Worm (Caenorhabditis elegans): ENCODE data around the gene R08E5.4.

R08E5.4 gene

DNA sequence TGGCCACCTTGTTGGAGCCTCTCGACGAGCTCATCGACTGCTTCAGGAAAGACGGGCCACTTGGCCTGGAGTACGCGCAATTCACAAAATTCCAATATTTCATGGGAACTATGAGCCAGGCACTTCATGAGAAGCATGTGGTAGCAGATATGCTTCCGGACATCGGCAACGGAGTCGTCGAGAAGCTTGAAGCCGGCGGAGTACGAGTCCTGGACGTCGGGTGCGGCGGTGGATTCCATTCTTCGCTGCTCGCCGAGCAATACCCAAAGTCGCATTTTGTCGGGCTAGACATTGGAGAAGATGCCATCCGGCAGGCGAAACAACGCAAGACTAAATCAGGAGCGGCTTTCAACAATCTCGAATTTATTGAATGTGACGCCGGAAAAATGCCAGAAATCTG lies 5.2 kb downstream of the R08E5.4 start:
- no peak for TF ChIP-seq unc-120 (tag; optimal IDR thresholded peaks at IDR 0.05; ENCODE audit: poor library complexity, severe bottlenecking)
- no peak for TF ChIP-seq ceh-43 (GFP tag; optimal IDR thresholded peaks at IDR 0.05)
- TF ChIP-seq mep-1 (tag; optimal IDR thresholded peaks at IDR 0.05): no peak
- no peak for TF ChIP-seq tbx-8 (GFP tag; optimal IDR thresholded peaks at IDR 0.05)
- TF ChIP-seq ztf-11 (tag; optimal IDR thresholded peaks at IDR 0.05): no peak
- no peak for TF ChIP-seq M03D4.4 (tag; optimal IDR thresholded peaks at IDR 0.05)
- TF ChIP-seq lin-32 (GFP tag; optimal IDR thresholded peaks at IDR 0.05): no peak
- no peak for TF ChIP-seq bed-3 (GFP tag; optimal IDR thresholded peaks at IDR 0.05)
- no peak for TF ChIP-seq lsy-2 (tag; optimal IDR thresholded peaks at IDR 0.05)
- TF ChIP-seq mab-5 (tag; optimal IDR thresholded peaks at IDR 0.05): no peak
- no peak for TF ChIP-seq zip-8 (tag; optimal IDR thresholded peaks at IDR 0.05)

- TF ChIP-seq M03D4.4 (tag; optimal IDR thresholded peaks at IDR 0.05) (no peak), zip-8 (tag; optimal IDR thresholded peaks at IDR 0.05) (no peak), mep-1 (tag; optimal IDR thresholded peaks at IDR 0.05) (no peak), ham-2 (GFP tag; optimal IDR thresholded peaks at IDR 0.05) (no peak)
Measured at ce11 chrV:3774653-3775052, 6.3 kb downstream of the R08E5.4 start.

DNA sequence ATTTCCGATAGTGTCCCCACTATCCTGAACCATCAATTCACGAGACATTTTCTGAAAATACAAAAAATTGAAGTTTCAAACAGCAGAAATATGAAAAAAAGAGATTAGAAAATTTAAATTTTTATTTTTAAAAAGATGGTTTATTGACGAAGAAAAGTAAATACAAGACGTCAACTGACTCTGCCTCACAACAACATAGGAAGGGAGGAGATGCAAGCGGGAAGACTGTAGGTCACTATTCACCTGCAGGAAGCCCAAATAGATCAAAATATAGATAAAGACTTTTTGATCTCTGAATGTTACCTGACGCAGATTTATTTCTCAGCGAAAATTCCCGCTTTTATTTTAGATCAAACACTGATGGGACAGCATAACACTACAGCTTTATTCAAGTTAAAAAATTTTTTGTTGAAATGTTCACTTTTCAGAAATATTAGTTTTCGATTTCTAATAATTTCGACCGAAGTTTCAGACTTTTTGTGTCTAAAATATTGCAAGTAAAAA lies 7.8 kb downstream of the R08E5.4 start, which contains the start of gene cysl-3:
Gene cysl-3, minus strand, starts transcription at position 51 of the 504 bp plus-strand sequence.
- no peak for TF ChIP-seq nhr-28 (tag; optimal IDR thresholded peaks at IDR 0.05)

- TF ChIP-seq ceh-83 (GFP tag; optimal IDR thresholded peaks at IDR 0.05) (no peak), blmp-1 (tag; optimal IDR thresholded peaks at IDR 0.05) (no peak), unc-39 (tag; optimal IDR thresholded peaks at IDR 0.05) (no peak), nhr-76 (tag; optimal IDR thresholded peaks at IDR 0.05) (no peak), mep-1 (tag; optimal IDR thresholded peaks at IDR 0.05) (no peak), lsy-2 (tag; optimal IDR thresholded peaks at IDR 0.05) (no peak), lin-32 (GFP tag; optimal IDR thresholded peaks at IDR 0.05) (no peak), hlh-1 (tag; optimal IDR thresholded peaks at IDR 0.05) (no peak), ceh-43 (GFP tag; optimal IDR thresholded peaks at IDR 0.05) (no peak), pha-4 (tag; optimal IDR thresholded peaks at IDR 0.05) (no peak), bed-3 (GFP tag; optimal IDR thresholded peaks at IDR 0.05) (no peak)
Measured at ce11 chrV:3776946-3777345, 8.6 kb downstream of the R08E5.4 start.

- TF ChIP-seq elt-3 (tag; optimal IDR thresholded peaks at IDR 0.05) (no peak), ceh-43 (GFP tag; optimal IDR thresholded peaks at IDR 0.05) (no peak), hlh-1 (tag; optimal IDR thresholded peaks at IDR 0.05) (no peak), nhr-2 (tag; optimal IDR thresholded peaks at IDR 0.05) (no peak), tbx-8 (GFP tag; optimal IDR thresholded peaks at IDR 0.05) (no peak), bed-3 (GFP tag; optimal IDR thresholded peaks at IDR 0.05) (no peak), lin-13 (tag; optimal IDR thresholded peaks at IDR 0.05) (no peak), nhr-28 (tag; optimal IDR thresholded peaks at IDR 0.05) (no peak), unc-120 (tag; optimal IDR thresholded peaks at IDR 0.05; ENCODE audit: poor library complexity, severe bottlenecking) (no peak), sptf-1 (tag; optimal IDR thresholded peaks at IDR 0.05) (no peak), ztf-11 (tag; optimal IDR thresholded peaks at IDR 0.05) (no peak), lsy-2 (tag; optimal IDR thresholded peaks at IDR 0.05) (no peak), nhr-237 (tag; optimal IDR thresholded peaks at IDR 0.05) (no peak), M03D4.4 (tag; optimal IDR thresholded peaks at IDR 0.05) (no peak)
Measured at ce11 chrV:3784167-3784734, 15.9 kb downstream of the R08E5.4 start, which contains the start of gene R08F11.1. Gene R08F11.1 (minus strand): TSS chrV:3784217.

DNA sequence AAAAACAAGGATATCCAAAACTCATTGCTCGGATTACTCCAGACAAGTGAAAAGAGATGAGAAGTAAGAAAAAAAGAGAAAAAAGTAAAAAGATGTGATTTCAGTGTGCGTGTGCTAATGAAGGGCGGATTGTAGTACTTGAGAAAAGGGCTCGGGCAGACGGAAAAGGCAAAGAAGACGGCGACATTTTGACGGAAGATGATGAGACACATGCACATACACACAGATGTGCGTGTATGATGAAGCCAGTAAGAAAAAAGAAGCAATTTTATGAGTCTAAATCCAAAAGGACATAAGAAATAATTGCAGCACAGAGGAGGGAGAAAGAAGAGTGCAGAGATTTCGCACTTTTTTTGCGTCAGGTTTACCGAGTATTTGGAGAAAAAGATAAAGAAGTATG lies 20.2 kb downstream of the R08E5.4 start:
- TF ChIP-seq sem-2 (GFP tag; optimal IDR thresholded peaks at IDR 0.05) (no peak), lsy-2 (tag; optimal IDR thresholded peaks at IDR 0.05) (no peak), ceh-39 (tag; optimal IDR thresholded peaks at IDR 0.05) (no peak), nhr-237 (tag; optimal IDR thresholded peaks at IDR 0.05) (no peak), blmp-1 (tag; optimal IDR thresholded peaks at IDR 0.05) (no peak), lin-13 (tag; optimal IDR thresholded peaks at IDR 0.05) (no peak), nhr-2 (tag; optimal IDR thresholded peaks at IDR 0.05) (no peak), unc-120 (tag; optimal IDR thresholded peaks at IDR 0.05; ENCODE audit: poor library complexity, severe bottlenecking) (no peak), snpc-4 (tag; optimal IDR thresholded peaks at IDR 0.05) (no peak), nhr-28 (tag; optimal IDR thresholded peaks at IDR 0.05) (no peak), unc-39 (tag; optimal IDR thresholded peaks at IDR 0.05) (no peak), mab-5 (tag; optimal IDR thresholded peaks at IDR 0.05) (no peak), nhr-12 (tag; optimal IDR thresholded peaks at IDR 0.05) (no peak), unc-62 (GFP tag; optimal IDR thresholded peaks at IDR 0.05) (no peak), tbx-8 (GFP tag; optimal IDR thresholded peaks at IDR 0.05) (no peak), nhr-76 (tag; optimal IDR thresholded peaks at IDR 0.05) (no peak), bed-3 (GFP tag; optimal IDR thresholded peaks at IDR 0.05) (no peak), mls-2 (tag; optimal IDR thresholded peaks at IDR 0.05) (no peak)
